Fruit fly (Drosophila melanogaster) whole organism, embryonic: Measurements from ENCODE around the gene Tsp33B.

ENCODE experiments used
- ATbp ChIP-seq: fragments of 200-800 bp; sonication (Bioruptor generic); optimal IDR thresholded peaks from 2 replicates; lab custom pipeline; 2017; ENCODE audit warnings: missing biosample characterization, mild to moderate bottlenecking, missing genetic modification characterization, missing genetic modification reagents
- CG17359 ChIP-seq: fragments of 200-800 bp; sonication (Bioruptor generic); optimal IDR thresholded peaks from 3 replicates; lab custom pipeline; 2018; ENCODE audit warnings: missing biosample characterization, mild to moderate bottlenecking, missing genetic modification characterization, moderate library complexity
- Hmr ChIP-seq: fragments of 200-800 bp; sonication (Bioruptor generic); optimal IDR thresholded peaks from 3 replicates; lab custom pipeline; 2017; ENCODE audit warnings: mild to moderate bottlenecking, missing biosample characterization, missing genetic modification reagents, missing genetic modification characterization

- no peak for TF ChIP-seq Hmr (GFP tag; lab: Kevin White, UChicago)
- TF ChIP-seq CG17359 (tag; lab: Kevin White, UChicago) = no peak
- TF ChIP-seq ATbp = no peak
Observed at dm6 chr2L:11809823-11810222, 17.7 kb upstream of the Tsp33B start.
